Worm (Caenorhabditis elegans): Measurements from ENCODE around the gene F20D6.5.

Gene F20D6.5

DNA sequence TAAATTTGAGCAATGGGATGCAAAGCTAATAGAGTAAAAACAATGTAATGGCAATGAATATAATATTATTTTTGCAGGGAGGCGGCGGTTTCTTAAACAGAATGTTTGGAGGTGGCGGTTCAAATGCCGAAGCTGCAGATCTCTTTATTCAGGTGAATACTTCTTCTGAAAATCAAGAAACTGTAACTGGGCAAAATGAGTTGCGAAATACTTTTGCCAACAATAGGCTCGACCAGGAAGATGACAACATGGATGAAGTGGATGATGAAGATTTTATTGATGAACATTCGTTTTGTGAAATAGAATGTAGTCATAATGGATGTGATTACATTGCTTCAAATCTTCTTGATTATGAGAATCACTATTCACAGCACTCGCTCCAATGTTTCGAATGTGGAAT lies 30.9 kb upstream of the F20D6.5 start:
- TF ChIP-seq sma-3 (GFP tag; optimal IDR thresholded peaks at IDR 0.05), result no peak
- TF ChIP-seq ztf-4 (tag; optimal IDR thresholded peaks at IDR 0.05), result no peak
- TF ChIP-seq peb-1 (tag; optimal IDR thresholded peaks at IDR 0.05), result no peak
- TF ChIP-seq nhr-77 (tag; optimal IDR thresholded peaks at IDR 0.05), result no peak
- TF ChIP-seq elt-3 (tag; optimal IDR thresholded peaks at IDR 0.05), result no peak
- no peak for TF ChIP-seq dmd-4 (tag; optimal IDR thresholded peaks at IDR 0.05)
- TF ChIP-seq nhr-6 (tag; optimal IDR thresholded peaks at IDR 0.05), result no peak
- no peak for TF ChIP-seq lin-11 (tag; optimal IDR thresholded peaks at IDR 0.05)
- no peak for TF ChIP-seq nhr-10 (tag; optimal IDR thresholded peaks at IDR 0.05)
- TF ChIP-seq R02D3.7 (tag; optimal IDR thresholded peaks at IDR 0.05), result no peak
- TF ChIP-seq zag-1 (tag; optimal IDR thresholded peaks at IDR 0.05), result no peak
- no peak for TF ChIP-seq alr-1 (tag; optimal IDR thresholded peaks at IDR 0.05)
- no peak for TF ChIP-seq ztf-11 (tag; optimal IDR thresholded peaks at IDR 0.05)
- no peak for TF ChIP-seq elt-1 (tag; optimal IDR thresholded peaks at IDR 0.05)
- no peak for TF ChIP-seq nhr-23 (tag; optimal IDR thresholded peaks at IDR 0.05)
- no peak for TF ChIP-seq ceh-82 (tag; optimal IDR thresholded peaks at IDR 0.05)

DNA sequence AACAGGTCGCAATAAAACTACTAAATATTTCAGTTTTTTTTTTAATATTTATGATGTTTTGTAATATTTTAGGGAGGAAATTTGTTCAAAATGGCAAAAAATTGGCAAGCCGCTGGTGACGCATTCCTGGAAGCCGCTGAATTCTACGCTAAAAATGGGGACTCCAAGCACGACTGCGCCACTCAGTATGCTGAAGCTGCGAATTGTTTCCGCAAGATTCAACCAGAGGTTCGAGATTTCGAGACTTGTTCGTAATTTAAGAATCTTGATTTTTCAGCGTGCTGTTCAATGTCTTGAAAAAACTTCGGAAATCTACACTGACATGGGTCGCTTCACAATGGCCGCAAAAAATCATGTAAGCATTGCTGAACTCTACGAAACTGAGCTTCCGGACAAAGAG lies 30.1 kb upstream of the F20D6.5 start:
- TF ChIP-seq nhr-23 (tag; optimal IDR thresholded peaks at IDR 0.05) (no peak), Y55F3AM.14 (GFP tag; optimal IDR thresholded peaks at IDR 0.05) (no peak), zag-1 (tag; optimal IDR thresholded peaks at IDR 0.05) (no peak), ama-1 (optimal IDR thresholded peaks at IDR 0.05) (peak; percentile 25), ceh-82 (tag; optimal IDR thresholded peaks at IDR 0.05) (no peak)

DNA sequence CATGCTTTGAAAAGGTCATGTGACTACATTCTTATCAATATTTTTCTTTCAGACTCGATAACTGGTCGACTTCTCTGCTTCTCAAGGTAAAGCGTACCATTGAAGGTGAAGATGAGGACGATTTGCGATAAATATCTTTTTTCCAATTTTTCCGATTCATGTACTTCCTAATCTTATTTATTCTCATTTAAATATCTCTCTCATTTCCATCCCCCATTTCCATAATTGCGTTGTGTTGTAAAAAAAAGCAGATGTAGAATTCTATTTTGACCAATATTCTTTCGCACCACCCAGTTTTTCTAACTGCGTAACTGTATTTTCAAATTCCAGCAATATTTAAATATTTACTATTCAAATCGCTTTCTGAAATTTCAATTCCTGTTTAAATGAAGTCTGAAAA lies 28.8 kb upstream of the F20D6.5 start, which contains the start of gene D1014.4:
D1014.4 (plus strand) TSS at position 301 of the 400 bp plus-strand sequence.
- TF ChIP-seq R02D3.7 (tag; optimal IDR thresholded peaks at IDR 0.05) (no peak), nhr-6 (tag; optimal IDR thresholded peaks at IDR 0.05) (no peak)

DNA sequence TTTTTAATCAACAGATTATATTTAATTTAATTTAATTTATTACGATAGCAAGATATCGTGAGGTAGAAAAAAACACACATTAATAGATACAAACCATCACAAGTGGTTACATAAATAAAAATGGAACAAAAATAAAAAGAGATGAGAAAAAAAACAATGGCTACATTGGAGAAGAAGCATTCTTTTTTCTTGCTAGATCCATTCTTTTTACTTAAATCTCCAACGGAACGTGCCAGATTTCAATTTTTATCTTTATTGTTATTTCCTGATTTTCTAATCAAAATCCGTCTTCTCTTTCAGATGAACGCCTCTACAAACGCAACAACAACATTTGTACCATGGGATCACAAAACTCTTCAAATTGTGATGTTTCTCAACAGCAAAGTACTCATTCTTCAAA lies 18.2 kb upstream of the F20D6.5 start, which contains the start of gene D1014.2:
D1014.2 (plus strand) TSS at position 301 of the 400 bp plus-strand sequence.
- TF ChIP-seq lin-39 (tag; optimal IDR thresholded peaks at IDR 0.05), result no peak
- no peak for TF ChIP-seq nhr-11 (tag; optimal IDR thresholded peaks at IDR 0.05)
- TF ChIP-seq R02D3.7 (tag; optimal IDR thresholded peaks at IDR 0.05), result no peak
- TF ChIP-seq alr-1 (tag; optimal IDR thresholded peaks at IDR 0.05), result no peak
- no peak for TF ChIP-seq elt-1 (tag; optimal IDR thresholded peaks at IDR 0.05)
- no peak for TF ChIP-seq unc-55 (GFP tag; optimal IDR thresholded peaks at IDR 0.05)
- no peak for TF ChIP-seq nhr-77 (tag; optimal IDR thresholded peaks at IDR 0.05)
- no peak for TF ChIP-seq dmd-4 (tag; optimal IDR thresholded peaks at IDR 0.05)
- TF ChIP-seq C34F6.9 (tag; optimal IDR thresholded peaks at IDR 0.05), result no peak
- TF ChIP-seq nhr-6 (tag; optimal IDR thresholded peaks at IDR 0.05), result no peak
- TF ChIP-seq Y55F3AM.14 (GFP tag; optimal IDR thresholded peaks at IDR 0.05), result no peak
- no peak for TF ChIP-seq unc-62 (GFP tag; optimal IDR thresholded peaks at IDR 0.05)
- TF ChIP-seq nhr-237 (tag; optimal IDR thresholded peaks at IDR 0.05), result no peak
- no peak for TF ChIP-seq fos-1 (tag; optimal IDR thresholded peaks at IDR 0.05)
- no peak for TF ChIP-seq ztf-11 (tag; optimal IDR thresholded peaks at IDR 0.05)
- no peak for TF ChIP-seq mbf-1 (tag; optimal IDR thresholded peaks at IDR 0.05)
- no peak for TF ChIP-seq blmp-1 (tag; optimal IDR thresholded peaks at IDR 0.05; ENCODE audit: insufficient read depth)
- TF ChIP-seq unc-39 (tag; optimal IDR thresholded peaks at IDR 0.05), result no peak
- TF ChIP-seq ztf-1 (GFP tag; conservative IDR thresholded peaks at IDR 0.05), result no peak

DNA sequence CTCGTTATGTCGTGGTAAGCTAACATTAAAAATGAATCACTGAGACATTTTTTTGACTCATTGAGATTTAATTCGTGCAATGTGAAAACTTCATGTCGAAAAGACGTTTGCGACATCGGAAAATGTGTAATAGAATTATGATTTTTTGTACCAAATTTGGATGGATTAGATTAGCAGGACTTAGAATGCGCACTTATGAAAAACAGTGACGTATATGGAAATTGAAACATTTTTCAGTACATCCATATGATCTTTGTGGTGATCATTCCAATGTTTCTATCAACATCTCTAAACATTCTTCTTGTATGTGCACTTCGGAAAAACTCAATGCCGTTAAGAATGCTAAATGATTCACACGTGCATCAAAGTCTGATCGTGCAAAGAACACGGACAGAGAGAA lies 17.2 kb upstream of the F20D6.5 start:
- TF ChIP-seq nhr-6 (tag; optimal IDR thresholded peaks at IDR 0.05), result no peak
- no peak for TF ChIP-seq snpc-4 (tag; optimal IDR thresholded peaks at IDR 0.05)
- TF ChIP-seq crh-2 (tag; optimal IDR thresholded peaks at IDR 0.05), result no peak
- TF ChIP-seq dmd-4 (tag; optimal IDR thresholded peaks at IDR 0.05), result no peak
- TF ChIP-seq ztf-11 (tag; optimal IDR thresholded peaks at IDR 0.05), result no peak
- TF ChIP-seq nhr-11 (tag; optimal IDR thresholded peaks at IDR 0.05), result no peak
- TF ChIP-seq unc-55 (GFP tag; optimal IDR thresholded peaks at IDR 0.05), result no peak
- no peak for TF ChIP-seq lin-39 (tag; optimal IDR thresholded peaks at IDR 0.05)
- no peak for TF ChIP-seq nhr-129 (tag; optimal IDR thresholded peaks at IDR 0.05)
- no peak for TF ChIP-seq nhr-77 (tag; optimal IDR thresholded peaks at IDR 0.05)
- no peak for TF ChIP-seq lsy-2 (tag; optimal IDR thresholded peaks at IDR 0.05)
- TF ChIP-seq zag-1 (tag; optimal IDR thresholded peaks at IDR 0.05), result no peak
- TF ChIP-seq lin-11 (tag; optimal IDR thresholded peaks at IDR 0.05), result no peak
- no peak for TF ChIP-seq nhr-25 (tag; optimal IDR thresholded peaks at IDR 0.05)
- TF ChIP-seq blmp-1 (tag; optimal IDR thresholded peaks at IDR 0.05; ENCODE audit: insufficient read depth), result no peak
- TF ChIP-seq ZK546.5 (tag; optimal IDR thresholded peaks at IDR 0.05), result no peak
- no peak for TF ChIP-seq nhr-10 (tag; optimal IDR thresholded peaks at IDR 0.05)

Measured in whole organism, L2 larva.